Fruit fly (Drosophila melanogaster): ENCODE data around the gene CG44227.

Gene CG44227

dm6 chr3R:8650741-8651140 lies 34.2 kb downstream of the CG44227 start, which contains the start of the genes Mkk4 and SLIRP2 (continued):
- TF ChIP-seq CG7987 (GFP tag; optimal IDR thresholded peaks at IDR 0.05) (peak; percentile 97), nerfin-1 (tag; optimal IDR thresholded peaks at IDR 0.05) (peak; percentile 97), CG12744 (GFP tag; optimal IDR thresholded peaks at IDR 0.05) (peak; percentile 99), tx (GFP tag; optimal IDR thresholded peaks at IDR 0.05) (peak; percentile 99), CG43689 (GFP tag; IDR thresholded peaks at IDR 0.05) (peak; percentile 97), her (GFP tag; optimal IDR thresholded peaks at IDR 0.05) (peak; percentile 96), jing (GFP tag; optimal IDR thresholded peaks at IDR 0.05) (peak; percentile 98), CG10543 (GFP tag; optimal IDR thresholded peaks at IDR 0.05) (peak; percentile 98), CG10979 (tag; optimal IDR thresholded peaks at IDR 0.05) (peak; percentile 98), B-H1 (GFP tag; IDR thresholded peaks at IDR 0.05) (peak; percentile 98), CG7271 (tag; optimal IDR thresholded peaks at IDR 0.05) (peak; percentile 97), hth (optimal IDR thresholded peaks at IDR 0.05) (no peak), Eip74EF (GFP tag; optimal IDR thresholded peaks at IDR 0.05) (peak in 1 of 2 experiments; percentile 98), en (GFP tag; optimal IDR thresholded peaks at IDR 0.05) (peak; percentile 97), Abd-B (GFP tag; optimal IDR thresholded peaks at IDR 0.05) (peak; percentile 99), CG17359 (tag; optimal IDR thresholded peaks at IDR 0.05) (peak; percentile 99), Atf3 (GFP tag; optimal IDR thresholded peaks at IDR 0.05) (peak; percentile 99), ara (GFP tag; IDR thresholded peaks at IDR 0.05) (peak; percentile 98), CrebB (tag; optimal IDR thresholded peaks at IDR 0.05) (peak; percentile 98), Gug (GFP tag; IDR thresholded peaks at IDR 0.05) (peak; percentile 98), Nf-YC (tag; optimal IDR thresholded peaks at IDR 0.05) (peak; percentile 91), pzg (GFP tag; optimal IDR thresholded peaks at IDR 0.05) (peak; percentile 85), CG10959 (GFP tag; IDR thresholded peaks at IDR 0.05) (peak; percentile 99), Hmr (GFP tag; optimal IDR thresholded peaks at IDR 0.05) (peak; percentile 98), chif (GFP tag; optimal IDR thresholded peaks at IDR 0.05) (peak; percentile 99), CG12769 (tag; optimal IDR thresholded peaks at IDR 0.05) (peak; percentile 97), CG16815 (GFP tag; optimal IDR thresholded peaks at IDR 0.05) (peak; percentile 99), CG16863 (GFP tag; optimal IDR thresholded peaks at IDR 0.05) (peak; percentile 99), Dbx (GFP tag; IDR thresholded peaks at IDR 0.05) (peak; percentile 99), CG7372 (GFP tag; IDR thresholded peaks at IDR 0.05) (peak; percentile 99), esg (GFP tag; conservative IDR thresholded peaks at IDR 0.05) (peak; percentile 99)

DNA sequence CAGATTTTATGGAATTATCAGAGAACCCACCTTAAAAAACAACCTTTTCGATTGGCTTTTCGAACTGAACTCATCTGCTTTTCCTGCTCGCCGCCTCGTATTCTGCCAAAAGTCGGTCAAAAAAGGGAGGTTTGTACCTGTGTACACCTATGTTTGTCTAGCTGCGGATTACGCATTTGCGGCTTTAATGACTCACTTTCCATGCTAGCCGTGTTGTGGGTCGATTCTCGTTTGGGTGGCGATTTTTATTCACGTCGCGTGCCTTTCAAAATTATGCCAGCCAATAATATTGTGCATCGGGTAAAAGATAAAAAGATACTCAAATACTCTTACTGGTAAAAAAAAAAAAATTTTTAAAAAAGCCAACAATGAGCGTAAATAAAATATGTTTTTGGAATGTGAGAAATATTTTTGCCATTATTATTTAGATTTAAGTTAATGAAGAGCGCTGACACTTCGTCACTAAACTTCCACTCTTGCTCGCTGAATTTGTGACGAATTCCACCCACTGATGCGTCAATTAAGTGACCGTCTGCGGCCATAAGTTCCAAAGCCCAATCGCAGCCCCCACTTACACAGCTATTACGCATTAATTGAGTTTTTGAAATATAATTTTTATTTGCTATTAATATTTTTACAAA lies 39.3 kb downstream of the CG44227 start, which contains the start of gene Cyp313b1:
Cyp313b1 (minus strand) TSS at position 71 of the 641 bp plus-strand sequence.
- TF ChIP-seq CG7556 (GFP tag; optimal IDR thresholded peaks at IDR 0.05) (no peak), CG3281 (GFP tag; optimal IDR thresholded peaks at IDR 0.05) (no peak), Ets65A (GFP tag) (peak; percentile 94), CG12744 (GFP tag; optimal IDR thresholded peaks at IDR 0.05) (no peak), stwl (tag; optimal IDR thresholded peaks at IDR 0.05) (no peak), gem (tag; optimal IDR thresholded peaks at IDR 0.05) (peak; percentile 21), row (GFP tag; IDR thresholded peaks at IDR 0.05) (peak; percentile 51; the same call in 2 of the 3 replicates), phol (tag; optimal IDR thresholded peaks at IDR 0.05) (no peak), Xrp1 (GFP tag; IDR thresholded peaks at IDR 0.05) (0 out of 2 replicates have a peak, but pooled peaks have one; percentile 29), sd (tag; optimal IDR thresholded peaks at IDR 0.05) (no peak), kni (GFP tag; optimal IDR thresholded peaks at IDR 0.05) (peak; percentile 18), tgo (GFP tag; IDR thresholded peaks at IDR 0.05) (peak; percentile 21; the same call in 1 of the 3 replicates), chinmo (GFP tag; IDR thresholded peaks at IDR 0.05; ENCODE audit: partially characterized antibody) (0 out of 4 replicates have a peak, but pooled peaks have one; percentile 46), slbo (GFP tag; IDR thresholded peaks at IDR 0.05) (no peak), CG2678 (tag; optimal IDR thresholded peaks at IDR 0.05) (peak; percentile 7), Meics (GFP tag; optimal IDR thresholded peaks at IDR 0.05) (peak; percentile 89), D19A (tag; optimal IDR thresholded peaks at IDR 0.05) (peak; percentile 34), CG9932 (GFP tag; IDR thresholded peaks at IDR 0.05) (peak; percentile 26; the same call in 1 of the 2 replicates), unpg (GFP tag; optimal IDR thresholded peaks at IDR 0.05) (peak; percentile 4), CG11723 (GFP tag; optimal IDR thresholded peaks at IDR 0.05) (no peak)
